Worm (Caenorhabditis elegans) whole organism, L3 larva: ENCODE measurements around the gene K07F5.15.
"Not testable (repeated sequence)": the region's sequence is repeated elsewhere in the genome, so short reads cannot be mapped to it uniquely, and the experiment has no call there.

ENCODE experiments used
- R02D3.7 ChIP-seq: fragments of 150-350 bp; optimal IDR thresholded peaks from 2 replicates; lab custom pipeline; 2014; ENCODE audit warnings: missing biosample characterization, missing genetic modification characterization
- ZK546.5 ChIP-seq: sonication (generic microtip); optimal IDR thresholded peaks from 2 replicates; lab custom pipeline; 2017; ENCODE audit warnings: missing biosample characterization, missing genetic modification characterization
- aly-2 ChIP-seq: fragments of 150-350 bp; optimal IDR thresholded peaks from 2 replicates; lab custom pipeline; 2014; ENCODE audit warnings: missing biosample characterization, missing genetic modification characterization
- ceh-16 ChIP-seq: sonication (generic microtip); optimal IDR thresholded peaks from 2 replicates; lab custom pipeline; 2017; ENCODE audit warnings: missing biosample characterization, missing genetic modification characterization
- ceh-82 ChIP-seq: fragments of 150-350 bp; optimal IDR thresholded peaks from 2 replicates; lab custom pipeline; 2014; ENCODE audit warnings: missing biosample characterization, missing genetic modification characterization
- daf-12 ChIP-seq: fragments of 150-350 bp; optimal IDR thresholded peaks from 2 replicates; lab custom pipeline; 2014; ENCODE audit warnings: missing biosample characterization, missing genetic modification reagents, missing genetic modification characterization
- egl-27 ChIP-seq: sonication (generic microtip); optimal IDR thresholded peaks from 4 replicates; lab custom pipeline; 2017; ENCODE audit warnings: missing biosample characterization, missing genetic modification reagents, missing genetic modification characterization
- elt-1 ChIP-seq: fragments of 150-350 bp; optimal IDR thresholded peaks from 2 replicates; lab custom pipeline; 2014; ENCODE audit warnings: missing biosample characterization, missing genetic modification characterization
- elt-2 ChIP-seq: sonication (generic microtip); optimal IDR thresholded peaks from 2 replicates; lab custom pipeline; 2016; ENCODE audit warnings: missing genetic modification reagents, mild to moderate bottlenecking, missing genetic modification characterization, missing compliant biosample characterization
- elt-3 ChIP-seq, 3 experiments: fragments of 150-350 bp in 1 of 3; sonication (generic microtip) in 2 of 3; optimal IDR thresholded peaks; 2 replicates in 2 of 3; 4 replicates in 1 of 3; lab custom pipeline; 2014 to 2017; ENCODE audit warnings: missing biosample characterization in 3 of 3, missing genetic modification characterization in 3 of 3
- fkh-2 ChIP-seq: fragments of 150-350 bp; optimal IDR thresholded peaks from 2 replicates; lab custom pipeline; 2014; ENCODE audit warnings: missing biosample characterization, missing genetic modification reagents, missing genetic modification characterization
- jun-1 ChIP-seq: fragments of 150-350 bp; optimal IDR thresholded peaks from 2 replicates; lab custom pipeline; 2014; ENCODE audit warnings: missing biosample characterization, missing genetic modification reagents, missing genetic modification characterization
- lin-15B ChIP-seq: fragments of 150-350 bp; optimal IDR thresholded peaks from 2 replicates; lab custom pipeline; 2014; ENCODE audit warnings: missing biosample characterization, missing genetic modification characterization
- lin-39 ChIP-seq: fragments of 150-350 bp; optimal IDR thresholded peaks from 2 replicates; lab custom pipeline; 2018; ENCODE audit warnings: missing biosample characterization, missing genetic modification reagents, missing genetic modification characterization
- lsy-12 ChIP-seq: sonication (generic microtip); optimal IDR thresholded peaks from 2 replicates; lab custom pipeline; 2016; ENCODE audit warnings: mild to moderate bottlenecking, missing genetic modification characterization, missing compliant biosample characterization
- mdl-1 ChIP-seq: fragments of 150-350 bp; optimal IDR thresholded peaks from 2 replicates; lab custom pipeline; 2014; ENCODE audit warnings: missing biosample characterization, missing genetic modification characterization
- mml-1 ChIP-seq: fragments of 150-350 bp; sonication (generic microtip); optimal IDR thresholded peaks from 3 replicates; lab custom pipeline; 2014; ENCODE audit warnings: missing biosample characterization, missing genetic modification characterization
- nfya-1 ChIP-seq: sonication (generic microtip); optimal IDR thresholded peaks from 2 replicates; lab custom pipeline; 2017; ENCODE audit warnings: missing genetic modification characterization, mild to moderate bottlenecking, missing compliant biosample characterization, antibody characterized with exemption, moderate library complexity; ENCODE audit not compliant: insufficient read depth
- nhr-12 ChIP-seq: fragments of 150-350 bp; optimal IDR thresholded peaks from 2 replicates; lab custom pipeline; 2014; ENCODE audit warnings: missing biosample characterization, missing genetic modification characterization
- nhr-237 ChIP-seq: fragments of 150-350 bp; optimal IDR thresholded peaks from 2 replicates; lab custom pipeline; 2014; ENCODE audit warnings: missing biosample characterization, missing genetic modification characterization
- nhr-25 ChIP-seq: sonication (generic microtip); optimal IDR thresholded peaks from 2 replicates; lab custom pipeline; 2017; ENCODE audit warnings: missing biosample characterization, missing genetic modification characterization
- nhr-28 ChIP-seq: fragments of 150-350 bp; optimal IDR thresholded peaks from 2 replicates; lab custom pipeline; 2014; ENCODE audit warnings: missing biosample characterization, missing genetic modification characterization
- nhr-43 ChIP-seq: sonication (generic microtip); optimal IDR thresholded peaks from 2 replicates; lab custom pipeline; 2016; ENCODE audit warnings: mild to moderate bottlenecking, missing genetic modification characterization, missing compliant biosample characterization; ENCODE audit not compliant: poor library complexity, severe bottlenecking
- nhr-67 ChIP-seq: fragments of 150-350 bp; optimal IDR thresholded peaks from 2 replicates; lab custom pipeline; 2014; ENCODE audit warnings: missing biosample characterization, missing genetic modification characterization
- nhr-76 ChIP-seq: fragments of 150-350 bp; sonication (generic microtip); optimal IDR thresholded peaks from 5 replicates; lab custom pipeline; 2014; ENCODE audit warnings: missing biosample characterization, missing genetic modification characterization
- nhr-77 ChIP-seq: fragments of 150-350 bp; optimal IDR thresholded peaks from 2 replicates; lab custom pipeline; 2014; ENCODE audit warnings: missing biosample characterization, missing genetic modification characterization
- pqm-1 ChIP-seq: fragments of 150-350 bp; optimal IDR thresholded peaks from 2 replicates; lab custom pipeline; 2017; ENCODE audit warnings: missing biosample characterization, missing genetic modification characterization, inconsistent platforms
- sea-2 ChIP-seq: fragments of 150-350 bp; sonication (generic microtip); optimal IDR thresholded peaks from 4 replicates; lab custom pipeline; 2014; ENCODE audit warnings: missing biosample characterization, missing genetic modification reagents, missing genetic modification characterization
- skn-1 ChIP-seq: fragments of 150-350 bp; optimal IDR thresholded peaks from 2 replicates; lab custom pipeline; 2014; ENCODE audit warnings: missing biosample characterization, missing genetic modification characterization
- unc-39 ChIP-seq: sonication (generic microtip); optimal IDR thresholded peaks from 4 replicates; lab custom pipeline; 2017; ENCODE audit warnings: missing biosample characterization, missing genetic modification characterization
- unc-62 ChIP-seq: fragments of 150-350 bp; sonication (generic microtip); optimal IDR thresholded peaks from 4 replicates; lab custom pipeline; 2014; ENCODE audit warnings: missing biosample characterization, missing genetic modification reagents, missing genetic modification characterization
- zag-1 ChIP-seq: fragments of 150-350 bp; optimal IDR thresholded peaks from 2 replicates; lab custom pipeline; 2014; ENCODE audit warnings: missing biosample characterization, missing genetic modification characterization
- ztf-11 ChIP-seq: fragments of 150-350 bp; optimal IDR thresholded peaks from 2 replicates; lab custom pipeline; 2014; ENCODE audit warnings: missing biosample characterization, missing genetic modification characterization
- ztf-4 ChIP-seq: fragments of 150-350 bp; optimal IDR thresholded peaks from 2 replicates; lab custom pipeline; 2014; ENCODE audit warnings: missing biosample characterization, missing genetic modification characterization

The K07F5.15 gene

DNA sequence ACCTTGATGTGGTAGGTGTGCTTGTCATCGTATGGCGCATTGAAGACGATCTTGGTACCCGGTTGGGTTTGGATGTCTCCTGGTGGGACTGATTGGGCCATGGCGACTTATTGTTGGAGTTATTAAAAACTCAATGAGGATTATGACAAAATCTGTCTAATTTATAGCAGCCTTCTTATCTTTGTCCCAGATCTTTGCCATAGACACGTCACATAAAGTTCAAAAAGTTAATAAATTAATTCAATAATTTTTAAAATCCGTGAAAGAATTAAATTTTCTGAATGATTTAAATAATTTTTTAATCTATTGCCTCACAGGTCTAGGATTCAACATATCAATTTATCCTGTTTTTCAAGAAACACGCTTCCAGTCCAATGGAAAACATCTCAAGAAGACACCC is 28.6 kb upstream of the K07F5.15 start, which contains the start of gene msp-81:
msp-81 (minus strand) TSS at position 101 of the 400 bp plus-strand sequence.
- no peak for TF ChIP-seq skn-1 (tag; lab: Kevin White, UChicago)
- no peak for TF ChIP-seq nhr-25 (tag; lab: Kevin White, UChicago)
- TF ChIP-seq zag-1 (tag; lab: Kevin White, UChicago), result no peak
- TF ChIP-seq, all 47 proteins: peak for 0

DNA sequence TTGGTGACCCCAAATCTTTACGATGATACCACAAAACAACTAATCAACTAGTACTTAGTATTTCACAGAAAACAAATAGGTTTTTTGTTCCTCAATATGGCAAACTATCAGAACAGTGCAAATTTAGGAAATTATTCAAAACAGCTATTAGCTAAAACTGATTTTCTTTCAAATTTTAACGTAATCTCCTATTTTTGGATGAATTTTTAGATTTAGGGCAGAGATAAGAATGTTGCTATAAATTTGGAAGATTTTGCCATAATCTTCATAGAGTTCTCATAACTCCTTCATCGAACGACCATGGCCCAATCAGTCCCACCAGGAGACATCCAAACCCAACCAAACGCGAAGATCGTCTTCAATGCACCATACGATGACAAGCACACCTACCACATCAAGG is 27.5 kb upstream of the K07F5.15 start, which contains the start of gene msp-10:
msp-10 (plus strand) TSS at position 301 of the 400 bp plus-strand sequence.
- not testable (repeated sequence) for TF ChIP-seq nhr-43 (tag; lab: Kevin White, UChicago); lin-39; unc-62 (GFP tag; lab: Kevin White, UChicago)

DNA sequence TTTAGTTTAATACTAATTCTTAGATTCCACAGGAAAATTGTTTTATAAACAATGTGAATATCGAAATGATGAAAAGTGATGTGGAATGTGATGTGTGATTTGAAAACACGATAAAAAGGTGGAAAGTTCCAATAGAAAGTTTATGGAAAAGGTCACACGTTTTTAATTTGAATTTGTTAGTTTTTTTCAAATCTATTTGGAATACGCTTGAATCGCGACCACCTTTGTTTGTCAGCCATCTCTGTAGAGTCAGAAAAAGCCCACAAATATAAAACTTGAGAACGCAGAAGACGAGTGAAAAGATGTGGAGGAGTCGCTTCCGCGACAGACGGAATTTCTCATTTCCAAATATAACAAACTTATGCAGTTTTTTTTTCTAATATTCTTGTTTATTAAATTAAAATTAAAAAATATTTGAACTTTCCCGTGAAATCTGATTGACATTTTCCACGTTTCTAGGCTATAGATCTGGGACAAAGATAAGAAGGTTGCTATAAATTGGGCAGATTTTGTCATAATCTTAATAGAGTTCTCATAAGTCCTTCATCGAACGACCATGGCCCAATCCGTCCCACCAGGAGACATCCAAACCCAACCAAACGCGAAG is 23.8 kb upstream of the K07F5.15 start, which contains the start of the genes kin-24 and msp-56:
kin-24 (minus strand) TSS at position 101 of the 607 bp plus-strand sequence.
msp-56 (plus strand) TSS at position 557 of the 607 bp plus-strand sequence.
- no peak for TF ChIP-seq fkh-2 (tag; lab: Kevin White, UChicago)
- TF ChIP-seq aly-2, result no peak
- no peak for TF ChIP-seq unc-62 (GFP tag; lab: Kevin White, UChicago)
- TF ChIP-seq R02D3.7 (tag; lab: Kevin White, UChicago), result no peak
- TF ChIP-seq nhr-43 (tag; lab: Kevin White, UChicago), result no peak
- no peak for TF ChIP-seq ceh-82 (tag; lab: Kevin White, UChicago)
- no peak for TF ChIP-seq nhr-237 (tag; lab: Kevin White, UChicago)
- no peak for TF ChIP-seq unc-39
- TF ChIP-seq mdl-1 (tag; lab: Kevin White, UChicago), result no peak
- TF ChIP-seq elt-2 (tag; lab: Kevin White, UChicago), result no peak
- TF ChIP-seq nhr-12 (tag; lab: Kevin White, UChicago), result no peak
- TF ChIP-seq nhr-67, result no peak
- no peak for TF ChIP-seq mml-1 (tag; lab: Kevin White, UChicago)
- no peak for TF ChIP-seq nfya-1 (tag; lab: Kevin White, UChicago)
- no peak for TF ChIP-seq pqm-1 (tag; lab: Kevin White, UChicago)
- TF ChIP-seq zag-1 (tag; lab: Kevin White, UChicago), result no peak
- no peak for TF ChIP-seq elt-1 (tag; lab: Kevin White, UChicago)
- TF ChIP-seq ztf-4 (tag; lab: Kevin White, UChicago), result no peak
- no peak for TF ChIP-seq lsy-12 (tag; lab: Kevin White, UChicago)
- no peak for TF ChIP-seq jun-1 (tag; lab: Kevin White, UChicago)

DNA sequence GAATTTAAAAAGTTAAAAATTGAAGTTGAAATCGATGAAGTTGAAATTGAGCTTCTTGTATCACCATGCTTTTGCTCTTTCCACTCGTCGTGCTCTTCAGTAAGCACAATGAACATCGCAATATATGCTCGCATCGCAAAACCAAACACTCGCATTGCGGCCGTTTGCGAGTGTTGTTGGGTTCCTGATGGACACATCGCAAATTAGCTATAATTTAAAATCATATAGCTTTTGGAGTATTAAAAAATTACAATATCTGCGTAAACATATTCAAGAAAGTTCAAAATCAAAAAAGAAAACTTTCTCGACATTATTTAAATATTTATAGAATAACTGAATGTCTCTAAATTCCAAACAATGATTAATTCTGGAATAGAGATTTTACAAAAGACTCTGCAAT is 22.8 kb upstream of the K07F5.15 start, which contains the start of gene K07F5.17:
K07F5.17 (plus strand) TSS at position 301 of the 400 bp plus-strand sequence.
- TF ChIP-seq ztf-11 (tag; lab: Kevin White, UChicago) (no peak), lin-15B (tag; lab: Kevin White, UChicago) (no peak), daf-12 (no peak), ceh-16 (tag; lab: Kevin White, UChicago) (no peak), nhr-76 (no peak), aly-2 (no peak), sea-2 (GFP tag; lab: Kevin White, UChicago) (no peak), nhr-77 (no peak), ZK546.5 (tag; lab: Kevin White, UChicago) (no peak), R02D3.7 (tag; lab: Kevin White, UChicago) (no peak), nfya-1 (tag; lab: Kevin White, UChicago) (no peak), mdl-1 (tag; lab: Kevin White, UChicago) (no peak)

DNA sequence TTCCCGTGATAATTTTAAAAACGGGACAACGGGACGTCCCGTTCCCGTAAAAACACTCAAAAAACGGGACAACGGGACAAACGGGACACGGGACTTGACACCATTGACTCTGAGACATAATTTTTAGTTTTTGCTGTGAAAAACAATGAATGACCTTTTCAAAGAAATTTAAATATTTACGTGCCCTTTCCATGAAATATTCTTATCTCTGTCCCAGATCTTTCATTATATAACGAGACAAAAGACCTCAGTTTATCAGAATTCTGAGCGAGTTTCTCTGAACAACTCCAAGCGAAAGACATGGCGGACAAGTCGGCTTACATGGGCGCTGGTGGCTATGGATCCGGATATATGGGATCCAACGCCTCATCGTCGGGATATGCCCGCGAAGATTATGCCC is 21.1 kb upstream of the K07F5.15 start, which contains the start of gene nspd-2:
nspd-2 (plus strand) TSS at position 301 of the 400 bp plus-strand sequence.
- no peak for TF ChIP-seq skn-1 (tag; lab: Kevin White, UChicago)
- TF ChIP-seq elt-3 (tag; optimal IDR thresholded peaks at IDR 0.05; lab: Kevin White, UChicago), result no peak
- no peak for TF ChIP-seq ceh-82 (tag; lab: Kevin White, UChicago)
- TF ChIP-seq lsy-12 (tag; lab: Kevin White, UChicago), result no peak
- no peak for TF ChIP-seq mdl-1 (tag; lab: Kevin White, UChicago)
- no peak for TF ChIP-seq fkh-2 (tag; lab: Kevin White, UChicago)
- no peak for TF ChIP-seq nhr-237 (tag; lab: Kevin White, UChicago)
- TF ChIP-seq elt-1 (tag; lab: Kevin White, UChicago), result no peak
- no peak for TF ChIP-seq elt-2 (tag; lab: Kevin White, UChicago)
- TF ChIP-seq nfya-1 (tag; lab: Kevin White, UChicago), result no peak
- TF ChIP-seq nhr-28 (tag; lab: Kevin White, UChicago), result no peak
- TF ChIP-seq egl-27, result no peak
- no peak for TF ChIP-seq ztf-11 (tag; lab: Kevin White, UChicago)
